Worm (Caenorhabditis elegans): ENCODE results near the gene F56B3.9.

DNA sequence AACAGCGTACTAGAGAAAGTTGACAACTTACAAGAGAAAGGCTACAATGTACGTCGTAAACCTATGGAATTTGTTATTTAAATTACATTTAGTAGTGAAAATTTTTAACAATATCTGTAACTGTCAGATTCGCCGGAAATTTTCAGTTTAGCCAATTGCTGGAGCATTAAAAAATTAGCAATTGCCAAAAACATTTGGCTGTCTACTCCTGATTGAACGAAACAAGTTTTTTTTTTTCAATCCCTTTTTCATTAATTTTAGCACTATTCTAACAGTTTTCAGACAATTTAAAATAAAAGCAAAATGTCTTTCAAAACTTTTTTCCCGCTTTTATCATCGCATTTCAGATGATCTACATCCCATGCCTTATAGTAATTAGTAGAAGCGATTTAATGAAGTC lies 14.2 kb upstream of the F56B3.9 start:
- TF ChIP-seq ama-1 (optimal IDR thresholded peaks at IDR 0.05) = no peak
- TF ChIP-seq pqm-1 (tag; optimal IDR thresholded peaks at IDR 0.05) = no peak
- no peak for TF ChIP-seq ztf-4 (tag; optimal IDR thresholded peaks at IDR 0.05)
- TF ChIP-seq nhr-43 (tag; optimal IDR thresholded peaks at IDR 0.05; ENCODE audit: poor library complexity, severe bottlenecking) = no peak
- no peak for TF ChIP-seq fkh-2 (tag; optimal IDR thresholded peaks at IDR 0.05)
- TF ChIP-seq ZK546.5 (tag; optimal IDR thresholded peaks at IDR 0.05) = no peak
- TF ChIP-seq lin-39 (tag; optimal IDR thresholded peaks at IDR 0.05) = no peak
- TF ChIP-seq mdl-1 (tag; optimal IDR thresholded peaks at IDR 0.05) = no peak
- TF ChIP-seq aly-2 (tag; optimal IDR thresholded peaks at IDR 0.05) = no peak
- no peak for TF ChIP-seq nhr-12 (tag; optimal IDR thresholded peaks at IDR 0.05)
- no peak for TF ChIP-seq jun-1 (tag; optimal IDR thresholded peaks at IDR 0.05)
- no peak for TF ChIP-seq ztf-11 (tag; optimal IDR thresholded peaks at IDR 0.05)
